Worm (Caenorhabditis elegans): ENCODE measurements around the gene rnp-1.

- TF ChIP-seq ztf-11 (tag; optimal IDR thresholded peaks at IDR 0.05) = no peak
- no peak for TF ChIP-seq elt-3 (tag; optimal IDR thresholded peaks at IDR 0.05)
- TF ChIP-seq unc-39 (tag; optimal IDR thresholded peaks at IDR 0.05) = no peak
- TF ChIP-seq lin-13 (tag; optimal IDR thresholded peaks at IDR 0.05) = no peak
- no peak for TF ChIP-seq snpc-4 (tag; optimal IDR thresholded peaks at IDR 0.05)
- TF ChIP-seq nhr-237 (tag; optimal IDR thresholded peaks at IDR 0.05) = no peak
- no peak for TF ChIP-seq unc-62 (GFP tag; optimal IDR thresholded peaks at IDR 0.05)
- TF ChIP-seq nhr-76 (tag; optimal IDR thresholded peaks at IDR 0.05) = no peak
Measured at ce11 chrV:12179338-12179737, 12.7 kb upstream of the rnp-1 start, which contains the start of gene clec-224.
